Worm (Caenorhabditis elegans): Measurements from ENCODE around the gene vps-26.

ce11 chrIV:9353728-9354127 lies 12.1 kb upstream of the vps-26 start:
- TF ChIP-seq lin-15B (tag; optimal IDR thresholded peaks at IDR 0.05) (no peak), nhr-12 (tag; optimal IDR thresholded peaks at IDR 0.05) (no peak), lin-39 (tag; optimal IDR thresholded peaks at IDR 0.05) (no peak), zag-1 (tag; optimal IDR thresholded peaks at IDR 0.05) (no peak), snpc-4 (tag; optimal IDR thresholded peaks at IDR 0.05) (no peak), jun-1 (tag; optimal IDR thresholded peaks at IDR 0.05) (no peak), sea-2 (GFP tag; optimal IDR thresholded peaks at IDR 0.05) (no peak), ztf-4 (tag; optimal IDR thresholded peaks at IDR 0.05) (no peak), unc-39 (tag; optimal IDR thresholded peaks at IDR 0.05) (no peak), ceh-82 (tag; optimal IDR thresholded peaks at IDR 0.05) (no peak), nfya-1 (tag; optimal IDR thresholded peaks at IDR 0.05; ENCODE audit: insufficient read depth) (no peak)
